Worm (Caenorhabditis elegans): ENCODE results near the gene Y22D7AR.3.

DNA sequence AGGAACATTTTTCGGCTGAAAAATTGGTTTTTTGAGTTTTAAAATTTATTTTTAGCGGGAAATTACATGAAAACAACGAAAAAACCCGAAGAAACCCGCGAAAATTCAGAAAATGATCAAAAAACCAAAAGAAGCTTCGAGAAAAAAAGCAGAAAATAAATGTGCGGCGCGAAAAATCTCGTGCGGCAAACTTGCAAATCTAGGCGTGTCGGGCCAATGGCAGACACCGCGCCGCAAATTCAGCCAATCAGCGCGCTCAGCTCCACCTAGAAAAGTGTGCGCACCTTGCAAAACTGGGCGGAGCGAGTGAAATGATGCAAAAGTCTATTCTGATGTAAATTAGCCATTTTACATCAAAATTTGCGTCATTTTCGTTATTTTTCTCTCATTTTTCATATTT lies 46.7 kb downstream of the Y22D7AR.3 start, which contains the start of gene Y22D7AL.10:
- TF ChIP-seq T22C8.4 (GFP tag; IDR thresholded peaks at IDR 0.05) (peak; percentile 61), ztf-29 (GFP tag; IDR thresholded peaks at IDR 0.05) (peak; percentile 72), med-1 (GFP tag; optimal IDR thresholded peaks at IDR 0.05; ENCODE audit: insufficient read depth) (peak; percentile 90), ref-1 (GFP tag; conservative IDR thresholded peaks at IDR 0.05) (no peak), tab-1 (GFP tag; IDR thresholded peaks at IDR 0.05) (peak; percentile 90), ztf-23 (GFP tag; IDR thresholded peaks at IDR 0.05) (peak; percentile 89), klf-2 (GFP tag; conservative IDR thresholded peaks at IDR 0.05) (peak; percentile 83), cog-1 (tag; optimal IDR thresholded peaks at IDR 0.05) (peak; percentile 90), flt-1 (GFP tag; IDR thresholded peaks at IDR 0.05) (peak; percentile 93)
